2 fruit fly cellular contexts compared by ENCODE assay signal in genomic region chrX:18936606-18937005, dm6.
TF ChIP-seq lines count a peak whose summit lies in the region.

No protein-coding gene starts in this region.

- TF ChIP-seq CTCF in S2 (optimal IDR thresholded peaks at IDR 0.05; lab: Kevin White, UChicago): peak; percentile 2 to 52
- peak; percentile 60 for TF ChIP-seq CTCF in whole organism, embryonic (GFP tag; optimal IDR thresholded peaks at IDR 0.05; lab: Kevin White, UChicago)

TF ChIP-seq in whole organism, embryonic, 481 proteins besides CTCF, POLR2A, EP300 and RAD21:
- TF ChIP-seq chn (GFP tag; optimal IDR thresholded peaks at IDR 0.05; lab: Kevin White, UChicago) (no peak), CG6854 (GFP tag; optimal IDR thresholded peaks at IDR 0.05; lab: Kevin White, UChicago) (no peak), Med (GFP tag; lab: Kevin White, UChicago) (peak; percentile 63), Neu2 (GFP tag; optimal IDR thresholded peaks at IDR 0.05; lab: Kevin White, UChicago; ENCODE audit: borderline replicate concordance) (no peak), CG11504 (tag; optimal IDR thresholded peaks at IDR 0.05; lab: Kevin White, UChicago) (no peak), lab (GFP tag; optimal IDR thresholded peaks at IDR 0.05; lab: Kevin White, UChicago) (no peak), cad (GFP tag; optimal IDR thresholded peaks at IDR 0.05; lab: Kevin White, UChicago) (no peak), ro (GFP tag; IDR thresholded peaks at IDR 0.05; lab: Robert Waterston, UW) (no peak)
